Worm (Caenorhabditis elegans): ENCODE data around the gene mrps-18A.
A peak's percentile ranks its signal among the peaks of the same experiment; 100 is the strongest.

- peak; percentile 51 for TF ChIP-seq snpc-4 (tag; optimal IDR thresholded peaks at IDR 0.05)
- TF ChIP-seq aly-2 (tag; optimal IDR thresholded peaks at IDR 0.05) = no peak
- no peak for TF ChIP-seq nhr-11 (tag; optimal IDR thresholded peaks at IDR 0.05)
- no peak for TF ChIP-seq ces-1 (GFP tag; optimal IDR thresholded peaks at IDR 0.05)
- TF ChIP-seq fos-1 (tag; optimal IDR thresholded peaks at IDR 0.05) = peak; percentile 30
- TF ChIP-seq lin-15B (tag; optimal IDR thresholded peaks at IDR 0.05) = no peak
- TF ChIP-seq sox-4 (tag; optimal IDR thresholded peaks at IDR 0.05) = peak; percentile 91
- TF ChIP-seq zag-1 (tag; optimal IDR thresholded peaks at IDR 0.05) = no peak
- no peak for TF ChIP-seq unc-62 (GFP tag; optimal IDR thresholded peaks at IDR 0.05)
These were observed 12.6 kb downstream of the mrps-18A start, which contains the start of gene F10E9.11 for ce11 chrIII:8319100-8319499.

Data from whole organism, L1 larva.